Fruit fly (Drosophila melanogaster) whole organism, wandering third instar larva: ENCODE results near the gene CG14221.

Experiments
- Abd-B ChIP-seq: fragments of >200 bp; optimal IDR thresholded peaks from 2 replicates; lab custom pipeline; 2017; ENCODE audit warnings: missing biosample characterization, missing genetic modification characterization
- CG32264 ChIP-seq: fragments of 200-800 bp; sonication (Bioruptor generic); optimal IDR thresholded peaks from 2 replicates; lab custom pipeline; 2016; ENCODE audit warnings: missing biosample characterization, missing genetic modification characterization
- CG9705 ChIP-seq: fragments of 200-800 bp; sonication (Bioruptor generic); optimal IDR thresholded peaks from 2 replicates; lab custom pipeline; 2018; ENCODE audit warnings: missing biosample characterization, mild to moderate bottlenecking, missing genetic modification characterization
- CrebA ChIP-seq: fragments of 200-800 bp; sonication (Bioruptor generic); optimal IDR thresholded peaks from 2 replicates; lab custom pipeline; 2016; ENCODE audit warnings: missing biosample characterization, mild to moderate bottlenecking, missing genetic modification characterization, borderline replicate concordance
- Dfd ChIP-seq: fragments of >200 bp; optimal IDR thresholded peaks from 2 replicates; lab custom pipeline; 2017; ENCODE audit warnings: missing biosample characterization, missing genetic modification characterization
- Dif ChIP-seq: fragments of 200-275, 200-300 bp; sonication (Bioruptor generic); optimal IDR thresholded peaks from 2 replicates; lab custom pipeline; 2018; ENCODE audit warnings: missing biosample characterization, missing genetic modification characterization; ENCODE audit not compliant: partially characterized antibody
- GATAd ChIP-seq: sonication (Bioruptor generic); optimal IDR thresholded peaks from 2 replicates; lab custom pipeline; 2016; ENCODE audit warnings: missing biosample characterization, missing genetic modification characterization
- HLH106 ChIP-seq: fragments of 200-800 bp; optimal IDR thresholded peaks from 3 replicates; lab custom pipeline; 2019; ENCODE audit warnings: missing biosample characterization, mild to moderate bottlenecking, missing genetic modification characterization, moderate library complexity
- Hnf4 ChIP-seq: fragments of 200-800 bp; sonication (Bioruptor generic); optimal IDR thresholded peaks from 2 replicates; lab custom pipeline; 2016; ENCODE audit warnings: missing biosample characterization, mild to moderate bottlenecking, missing genetic modification characterization
- Hr78 ChIP-seq: fragments of >200 bp; optimal IDR thresholded peaks from 2 replicates; lab custom pipeline; 2017; ENCODE audit warnings: missing biosample characterization, missing genetic modification characterization
- Hr83 ChIP-seq: fragments of 200-300 bp; sonication (Bioruptor generic); optimal IDR thresholded peaks from 2 replicates; lab custom pipeline; 2016; ENCODE audit warnings: missing biosample characterization, mild to moderate bottlenecking, missing genetic modification characterization, moderate library complexity; ENCODE audit not compliant: poor library complexity, severe bottlenecking
- Jra ChIP-seq: sonication (Bioruptor generic); optimal IDR thresholded peaks from 2 replicates; lab custom pipeline; 2016; ENCODE audit warnings: missing biosample characterization, missing genetic modification characterization
- Mio ChIP-seq: sonication (Bioruptor generic); optimal IDR thresholded peaks from 2 replicates; lab custom pipeline; 2016; ENCODE audit warnings: missing biosample characterization, missing genetic modification characterization
- Myc ChIP-seq: fragments of >200 bp; optimal IDR thresholded peaks from 2 replicates; lab custom pipeline; 2017
- N ChIP-seq: fragments of >200 bp; optimal IDR thresholded peaks from 2 replicates; lab custom pipeline; 2018; ENCODE audit warnings: missing biosample characterization, missing external identifiers, missing genetic modification characterization
- OdsH ChIP-seq: fragments of 200-800 bp; sonication (Bioruptor generic); optimal IDR thresholded peaks from 2 replicates; lab custom pipeline; 2016; ENCODE audit warnings: missing biosample characterization, mild to moderate bottlenecking, missing genetic modification characterization
- Rel ChIP-seq, 2 experiments: fragments of 200-800 bp; sonication (Bioruptor generic) in 1 of 2; optimal IDR thresholded peaks; 2 replicates in 1 of 2; 3 replicates in 1 of 2; lab custom pipeline; 2016 to 2019; ENCODE audit warnings: mild to moderate bottlenecking in 2 of 2, missing biosample characterization in 2 of 2, missing genetic modification characterization in 2 of 2, moderate library complexity in 1 of 2
- Sp1 ChIP-seq: fragments of 200-800 bp; sonication (Bioruptor generic); optimal IDR thresholded peaks from 3 replicates; lab custom pipeline; 2019; ENCODE audit warnings: missing biosample characterization, mild to moderate bottlenecking, missing genetic modification characterization, moderate library complexity
- Vsx2 ChIP-seq: fragments of 200-300, 225-300 bp; sonication (Bioruptor generic); optimal IDR thresholded peaks from 2 replicates; lab custom pipeline; 2018; ENCODE audit warnings: missing biosample characterization, missing genetic modification characterization; ENCODE audit not compliant: partially characterized antibody
- br ChIP-seq: fragments of 200-800 bp; sonication (Bioruptor generic); optimal IDR thresholded peaks from 2 replicates; lab custom pipeline; 2016; ENCODE audit warnings: missing biosample characterization, missing genetic modification characterization
- brk ChIP-seq: fragments of 200-800 bp; sonication (Bioruptor generic); optimal IDR thresholded peaks from 2 replicates; lab custom pipeline; 2016; ENCODE audit warnings: missing biosample characterization, mild to moderate bottlenecking, missing genetic modification characterization
- dl ChIP-seq, 2 experiments: fragments of 175-275, 200-275 bp in 1 of 2; fragments of 200-275 bp in 1 of 2; sonication (Bioruptor generic); optimal IDR thresholded peaks; lab custom pipeline; 2018; ENCODE audit warnings: mild to moderate bottlenecking in 2 of 2, missing biosample characterization in 2 of 2, missing genetic modification characterization in 2 of 2, moderate library complexity in 2 of 2; ENCODE audit not compliant: partially characterized antibody in 2 of 2, insufficient read depth in 1 of 2
- dmrt93B ChIP-seq: fragments of 200-800 bp; sonication (Bioruptor generic); optimal IDR thresholded peaks from 2 replicates; lab custom pipeline; 2018; ENCODE audit warnings: missing biosample characterization, mild to moderate bottlenecking, missing genetic modification characterization
- dsf ChIP-seq: sonication (Bioruptor generic); optimal IDR thresholded peaks from 2 replicates; lab custom pipeline; 2016; ENCODE audit warnings: missing biosample characterization, missing genetic modification characterization, borderline replicate concordance
- ey ChIP-seq: fragments of 200-800 bp; sonication (Bioruptor generic); optimal IDR thresholded peaks from 2 replicates; lab custom pipeline; 2016; ENCODE audit warnings: missing biosample characterization, missing genetic modification characterization
- foxo ChIP-seq, 2 experiments: fragments of 200-800 bp; sonication (Bioruptor generic); optimal IDR thresholded peaks; 2 replicates in 1 of 2; 3 replicates in 1 of 2; lab custom pipeline; 2016 to 2017; ENCODE audit warnings: missing biosample characterization in 2 of 2, missing genetic modification characterization in 2 of 2
- fru ChIP-seq: fragments of 200-800 bp; sonication (Bioruptor generic); optimal IDR thresholded peaks from 3 replicates; lab custom pipeline; 2016; ENCODE audit warnings: missing biosample characterization, mild to moderate bottlenecking, missing genetic modification characterization
- h ChIP-seq: fragments of 200-800 bp; sonication (Bioruptor generic); optimal IDR thresholded peaks from 3 replicates; lab custom pipeline; 2016; ENCODE audit warnings: missing biosample characterization, mild to moderate bottlenecking, missing genetic modification characterization
- jim ChIP-seq: fragments of 175-275, 200-325 bp; sonication (Bioruptor generic); optimal IDR thresholded peaks from 2 replicates; lab custom pipeline; 2016; ENCODE audit warnings: missing biosample characterization, mild to moderate bottlenecking, missing genetic modification characterization
- lola ChIP-seq: fragments of >200 bp; optimal IDR thresholded peaks from 2 replicates; lab custom pipeline; 2017; ENCODE audit warnings: missing biosample characterization, missing genetic modification characterization
- pan ChIP-seq: fragments of >200 bp; optimal IDR thresholded peaks from 2 replicates; lab custom pipeline; 2017
- psq ChIP-seq: fragments of 200-800 bp; sonication (Bioruptor generic); optimal IDR thresholded peaks from 3 replicates; lab custom pipeline; 2017; ENCODE audit warnings: missing biosample characterization, mild to moderate bottlenecking, missing genetic modification characterization, moderate library complexity
- rgr ChIP-seq: fragments of 200-800 bp; sonication (Bioruptor generic); optimal IDR thresholded peaks from 3 replicates; lab custom pipeline; 2016; ENCODE audit warnings: missing biosample characterization, mild to moderate bottlenecking, missing genetic modification characterization
- sage ChIP-seq: fragments of 200-800 bp; sonication (Bioruptor generic); optimal IDR thresholded peaks from 2 replicates; lab custom pipeline; 2016; ENCODE audit warnings: missing biosample characterization, mild to moderate bottlenecking, missing genetic modification characterization
- sv ChIP-seq: fragments of 200-800 bp; sonication (Bioruptor generic); optimal IDR thresholded peaks from 3 replicates; lab custom pipeline; 2016; ENCODE audit warnings: missing biosample characterization, missing genetic modification characterization
- tai ChIP-seq: sonication (Bioruptor generic); optimal IDR thresholded peaks from 2 replicates; lab custom pipeline; 2016; ENCODE audit warnings: missing biosample characterization, missing genetic modification characterization
- usp ChIP-seq: fragments of >200 bp; optimal IDR thresholded peaks from 2 replicates; lab custom pipeline; 2017; ENCODE audit warnings: missing biosample characterization, missing genetic modification characterization
- woc ChIP-seq: sonication (Bioruptor generic); optimal IDR thresholded peaks from 2 replicates; lab custom pipeline; 2016; ENCODE audit warnings: missing biosample characterization, mild to moderate bottlenecking, missing genetic modification characterization

CG14221 gene

dm6 chrX:19604997-19605396, 16.0 kb downstream of the CG14221 start, which contains the start of gene CG14207 (continued):
- TF ChIP-seq fru (GFP tag; lab: Kevin White, UChicago): peak; percentile 38
- TF ChIP-seq Dif (GFP tag; lab: Kevin White, UChicago): peak; percentile 11
- peak; percentile 43 for TF ChIP-seq psq (GFP tag; lab: Kevin White, UChicago)
- no peak for TF ChIP-seq HLH106 (tag; lab: Kevin White, UChicago)
- no peak for TF ChIP-seq tai (GFP tag; lab: Kevin White, UChicago)
- TF ChIP-seq Mio: no peak
- TF ChIP-seq jim (GFP tag; lab: Kevin White, UChicago): no peak
- TF ChIP-seq h (GFP tag; lab: Kevin White, UChicago): peak; percentile 52

dm6 chrX:19603953-19604352, 17.1 kb downstream of the CG14221 start:
- TF ChIP-seq GATAd (GFP tag; lab: Kevin White, UChicago): no peak
- peak; percentile 69 for TF ChIP-seq fru (GFP tag; lab: Kevin White, UChicago)
- peak; percentile 32 for TF ChIP-seq Hnf4 (GFP tag; lab: Kevin White, UChicago)
- TF ChIP-seq Hr83: no peak
- TF ChIP-seq CG9705: no peak
- TF ChIP-seq pan (lab: Kevin White, UChicago): no peak
- no peak for TF ChIP-seq Dfd (GFP tag; lab: Kevin White, UChicago)
- no peak for TF ChIP-seq CrebA (GFP tag; lab: Kevin White, UChicago)
- TF ChIP-seq jim (GFP tag; lab: Kevin White, UChicago): no peak
- peak; percentile 69 for TF ChIP-seq sv
- TF ChIP-seq sage (GFP tag; lab: Kevin White, UChicago): peak; percentile 62
- no peak for TF ChIP-seq CG32264 (GFP tag; lab: Kevin White, UChicago)
- TF ChIP-seq rgr (GFP tag; lab: Kevin White, UChicago): peak; percentile 43
- no peak for TF ChIP-seq Vsx2 (GFP tag; lab: Kevin White, UChicago)
- no peak for TF ChIP-seq Dif (GFP tag; lab: Kevin White, UChicago)
- TF ChIP-seq usp: no peak
- TF ChIP-seq OdsH (GFP tag; lab: Kevin White, UChicago): peak; percentile 59
- no peak for TF ChIP-seq woc
- TF ChIP-seq dmrt93B (GFP tag; lab: Kevin White, UChicago): peak; percentile 49
- TF ChIP-seq N (GFP tag; lab: Kevin White, UChicago): no peak
- TF ChIP-seq lola (GFP tag; lab: Kevin White, UChicago): no peak
- TF ChIP-seq Rel (GFP tag; optimal IDR thresholded peaks at IDR 0.05; lab: Kevin White, UChicago): peak; percentile 13
- TF ChIP-seq Rel (tag; optimal IDR thresholded peaks at IDR 0.05; lab: Kevin White, UChicago): no peak
- TF ChIP-seq HLH106 (tag; lab: Kevin White, UChicago): peak; percentile 71
- TF ChIP-seq Hr78 (GFP tag; lab: Kevin White, UChicago): no peak
- peak; percentile 46 for TF ChIP-seq br (GFP tag; lab: Kevin White, UChicago)
- no peak for TF ChIP-seq tai (GFP tag; lab: Kevin White, UChicago)
- TF ChIP-seq Abd-B (GFP tag; lab: Kevin White, UChicago): no peak
- no peak for TF ChIP-seq Myc (lab: Kevin White, UChicago)
- peak in 1 of 2 experiments; percentile 83 for TF ChIP-seq foxo (GFP tag; optimal IDR thresholded peaks at IDR 0.05; lab: Kevin White, UChicago)
- TF ChIP-seq brk: no peak
- TF ChIP-seq Jra (GFP tag; lab: Kevin White, UChicago): no peak
- peak; percentile 31 for TF ChIP-seq psq (GFP tag; lab: Kevin White, UChicago)
- no peak for TF ChIP-seq dsf (GFP tag; lab: Kevin White, UChicago)
- TF ChIP-seq Sp1: peak; percentile 30
- TF ChIP-seq Mio: no peak
- no peak for TF ChIP-seq dl (GFP tag; optimal IDR thresholded peaks at IDR 0.05; lab: Kevin White, UChicago; ENCODE audit: insufficient read depth in 1 of 2, partially characterized antibody in 2 of 2)
- peak; percentile 76 for TF ChIP-seq h (GFP tag; lab: Kevin White, UChicago)
- peak; percentile 48 for TF ChIP-seq ey (GFP tag; lab: Kevin White, UChicago)
